Worm (Caenorhabditis elegans): Measurements from ENCODE around the gene ZK1248.15.
"Not testable (repeated sequence)": the region's sequence is repeated elsewhere in the genome, so short reads cannot be mapped to it uniquely, and the experiment has no call there.

DNA sequence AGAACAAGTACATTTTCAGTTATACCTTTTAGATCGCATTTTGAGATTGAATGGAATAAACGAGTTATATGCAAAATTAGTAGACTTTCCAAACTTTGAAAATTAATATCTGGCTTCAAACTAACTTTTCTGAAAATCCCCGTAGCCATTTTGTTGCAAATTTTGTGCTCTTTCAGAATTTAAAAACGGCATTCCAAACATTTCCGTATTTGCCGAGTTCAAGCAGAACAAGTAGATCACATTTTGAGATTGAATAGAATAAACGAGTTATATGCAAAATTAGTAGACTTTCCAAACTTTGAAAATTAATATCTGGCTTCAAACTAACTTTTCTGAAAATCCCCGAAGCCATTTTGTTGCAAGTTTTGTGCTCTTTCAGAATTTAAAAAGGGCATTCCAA is 38.2 kb upstream of the ZK1248.15 start, which contains the start of gene F55C12.2:
- not testable (repeated sequence) for TF ChIP-seq dpl-1 (GFP tag; optimal IDR thresholded peaks at IDR 0.05); fkh-10 (GFP tag; optimal IDR thresholded peaks at IDR 0.05); lsy-2 (tag; optimal IDR thresholded peaks at IDR 0.05); daf-16 (GFP tag; optimal IDR thresholded peaks at IDR 0.05); daf-16 (tag; optimal IDR thresholded peaks at IDR 0.05); ceh-82 (tag; optimal IDR thresholded peaks at IDR 0.05); pha-4 (GFP tag; IDR thresholded peaks at IDR 0.05); pha-4 (tag; optimal IDR thresholded peaks at IDR 0.05); saeg-2 (GFP tag; IDR thresholded peaks at IDR 0.05); vab-7 (GFP tag; IDR thresholded peaks at IDR 0.05); lin-39 (tag; optimal IDR thresholded peaks at IDR 0.05)

Measured in whole organism, L4 larva.